Worm (Caenorhabditis elegans) whole organism, L3 larva: ENCODE results near the gene nhr-27.

Experiments used
- ama-1 ChIP-seq: fragments of 150-350 bp; optimal IDR thresholded peaks from 2 replicates; lab custom pipeline; 2018
- elt-3 ChIP-seq, 3 experiments: fragments of 150-350 bp in 1 of 3; sonication (generic microtip) in 2 of 3; optimal IDR thresholded peaks; 2 replicates in 2 of 3; 4 replicates in 1 of 3; lab custom pipeline; 2014 to 2017; ENCODE audit warnings: missing biosample characterization in 3 of 3, missing genetic modification characterization in 3 of 3
- fkh-10 ChIP-seq: sonication (generic microtip); optimal IDR thresholded peaks from 2 replicates; lab custom pipeline; 2017; ENCODE audit warnings: missing biosample characterization, missing genetic modification reagents, missing genetic modification characterization
- nhr-28 ChIP-seq: fragments of 150-350 bp; optimal IDR thresholded peaks from 2 replicates; lab custom pipeline; 2014; ENCODE audit warnings: missing biosample characterization, missing genetic modification characterization
- pha-4 ChIP-seq: fragments of 150-350 bp; optimal IDR thresholded peaks from 2 replicates; lab custom pipeline; 2014; ENCODE audit warnings: missing biosample characterization, missing genetic modification reagents, missing genetic modification characterization
- skn-1 ChIP-seq: fragments of 150-350 bp; optimal IDR thresholded peaks from 2 replicates; lab custom pipeline; 2014; ENCODE audit warnings: missing biosample characterization, missing genetic modification characterization
- snpc-4 ChIP-seq: fragments of 150-350 bp; optimal IDR thresholded peaks from 2 replicates; lab custom pipeline; 2014; ENCODE audit warnings: missing biosample characterization, missing genetic modification characterization
- unc-62 ChIP-seq: fragments of 150-350 bp; sonication (generic microtip); optimal IDR thresholded peaks from 4 replicates; lab custom pipeline; 2014; ENCODE audit warnings: missing biosample characterization, missing genetic modification reagents, missing genetic modification characterization
- ztf-11 ChIP-seq: fragments of 150-350 bp; optimal IDR thresholded peaks from 2 replicates; lab custom pipeline; 2014; ENCODE audit warnings: missing biosample characterization, missing genetic modification characterization

ce11 chrX:12834848-12835247, 26.7 kb upstream of the nhr-27 start:
- peak in 1 of 3 experiments; percentile 21 for TF ChIP-seq elt-3 (tag; optimal IDR thresholded peaks at IDR 0.05; lab: Kevin White, UChicago)
- TF ChIP-seq ztf-11 (tag; lab: Kevin White, UChicago), result no peak
- no peak for TF ChIP-seq snpc-4 (tag; lab: Kevin White, UChicago)
- no peak for TF ChIP-seq skn-1 (tag; lab: Kevin White, UChicago)
- TF ChIP-seq pha-4 (tag; lab: Kevin White, UChicago), result no peak
- no peak for TF ChIP-seq ama-1 (lab: Kevin White, UChicago)
- TF ChIP-seq unc-62 (GFP tag; lab: Kevin White, UChicago), result no peak
- no peak for TF ChIP-seq nhr-28 (tag; lab: Kevin White, UChicago)
- no peak for TF ChIP-seq fkh-10 (GFP tag; lab: Kevin White, UChicago)
